Fruit fly (Drosophila melanogaster) whole organism, wandering third instar larva: ENCODE data around the gene CG9515.
A peak's percentile ranks its signal among the peaks of the same experiment; 100 is the strongest.

ENCODE experiments used
- HLH106 ChIP-seq: fragments of 200-800 bp; optimal IDR thresholded peaks from 3 replicates; lab custom pipeline; 2019; ENCODE audit warnings: missing biosample characterization, mild to moderate bottlenecking, missing genetic modification characterization, moderate library complexity
- N ChIP-seq: fragments of >200 bp; optimal IDR thresholded peaks from 2 replicates; lab custom pipeline; 2018; ENCODE audit warnings: missing biosample characterization, missing external identifiers, missing genetic modification characterization
- brk ChIP-seq: fragments of 200-800 bp; sonication (Bioruptor generic); optimal IDR thresholded peaks from 2 replicates; lab custom pipeline; 2016; ENCODE audit warnings: missing biosample characterization, mild to moderate bottlenecking, missing genetic modification characterization
- dsf ChIP-seq: sonication (Bioruptor generic); optimal IDR thresholded peaks from 2 replicates; lab custom pipeline; 2016; ENCODE audit warnings: missing biosample characterization, missing genetic modification characterization, borderline replicate concordance
- rgr ChIP-seq: fragments of 200-800 bp; sonication (Bioruptor generic); optimal IDR thresholded peaks from 3 replicates; lab custom pipeline; 2016; ENCODE audit warnings: missing biosample characterization, mild to moderate bottlenecking, missing genetic modification characterization
- tai ChIP-seq: sonication (Bioruptor generic); optimal IDR thresholded peaks from 2 replicates; lab custom pipeline; 2016; ENCODE audit warnings: missing biosample characterization, missing genetic modification characterization
- usp ChIP-seq: fragments of >200 bp; optimal IDR thresholded peaks from 2 replicates; lab custom pipeline; 2017; ENCODE audit warnings: missing biosample characterization, missing genetic modification characterization

DNA sequence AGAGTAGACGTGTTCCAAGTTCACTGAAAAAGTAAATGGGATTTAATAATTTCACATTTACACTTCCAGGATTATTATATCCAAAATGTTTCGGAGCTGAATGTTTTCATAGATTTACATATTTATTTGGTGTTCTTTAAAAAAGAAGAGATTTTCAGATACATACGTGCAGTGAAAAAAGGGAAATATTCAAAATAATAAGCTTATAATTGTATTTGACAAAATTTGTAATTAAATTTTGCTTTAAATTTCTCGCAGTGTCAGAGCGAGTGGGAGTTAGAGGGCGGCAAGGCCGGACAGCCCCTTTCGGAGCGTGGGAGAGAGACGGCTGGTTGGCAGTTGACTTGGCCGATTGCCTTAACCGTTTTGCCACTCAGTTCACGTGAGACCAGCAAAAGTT lies 6.1 kb downstream of the CG9515 start, which contains the start of gene Tsp29Fb:
- TF ChIP-seq tai (GFP tag; lab: Kevin White, UChicago) (peak; percentile 39), rgr (GFP tag; lab: Kevin White, UChicago) (peak; percentile 79), HLH106 (tag; lab: Kevin White, UChicago) (peak; percentile 88), usp (no peak), N (no peak), brk (GFP tag; lab: Kevin White, UChicago) (peak; percentile 67), dsf (GFP tag; lab: Kevin White, UChicago) (no peak)
